Worm (Caenorhabditis elegans): ENCODE data around the gene F11A10.6.

- no peak for TF ChIP-seq fkh-10 (GFP tag; optimal IDR thresholded peaks at IDR 0.05)
- no peak for TF ChIP-seq snpc-4 (tag; optimal IDR thresholded peaks at IDR 0.05)
- TF ChIP-seq egl-27 (tag; optimal IDR thresholded peaks at IDR 0.05) = no peak
- TF ChIP-seq nhr-11 (tag; optimal IDR thresholded peaks at IDR 0.05) = no peak
- TF ChIP-seq nhr-25 (tag; optimal IDR thresholded peaks at IDR 0.05) = no peak
- TF ChIP-seq elt-3 (tag; optimal IDR thresholded peaks at IDR 0.05) = no peak
- no peak for TF ChIP-seq unc-62 (GFP tag; optimal IDR thresholded peaks at IDR 0.05)
- no peak for TF ChIP-seq lin-39 (tag; optimal IDR thresholded peaks at IDR 0.05)
- TF ChIP-seq R02D3.7 (tag; optimal IDR thresholded peaks at IDR 0.05) = no peak
- no peak for TF ChIP-seq ceh-28 (tag; optimal IDR thresholded peaks at IDR 0.05)
- TF ChIP-seq aly-2 (tag; optimal IDR thresholded peaks at IDR 0.05) = no peak
- TF ChIP-seq hmg-11 (tag; optimal IDR thresholded peaks at IDR 0.05) = no peak
- TF ChIP-seq skn-1 (tag; optimal IDR thresholded peaks at IDR 0.05) = no peak
- no peak for TF ChIP-seq mdl-1 (tag; optimal IDR thresholded peaks at IDR 0.05)
These were observed 44.4 kb downstream of the F11A10.6 start for ce11 chrIV:12044844-12045738.

Measured in whole organism, L3 larva.